Worm (Caenorhabditis elegans): Measurements from ENCODE around the gene C16B8.2.

ce11 chrX:3949026-3949425, 17.2 kb downstream of the C16B8.2 start:
- no peak for TF ChIP-seq dao-5 (tag; optimal IDR thresholded peaks at IDR 0.05)
- TF ChIP-seq him-1 (tag; optimal IDR thresholded peaks at IDR 0.05): no peak

Data from whole organism, L4/young adult.